Worm (Caenorhabditis elegans) whole organism, L1 larva: ENCODE data around the gene Y59H11AM.1.

Experiments
- elt-3 ChIP-seq, 6 experiments: fragments of 150-350 bp in 1 of 6; sonication (generic microtip); optimal IDR thresholded peaks; 2 replicates each; lab custom pipeline; 2017 to 2018; ENCODE audit warnings: missing biosample characterization in 6 of 6, missing genetic modification characterization in 6 of 6, inconsistent platforms in 1 of 6
- lin-13 ChIP-seq: fragments of 150-350 bp; optimal IDR thresholded peaks from 2 replicates; lab custom pipeline; 2014; ENCODE audit warnings: missing biosample characterization, missing genetic modification reagents, missing genetic modification characterization
- nhr-76 ChIP-seq: sonication (generic microtip); optimal IDR thresholded peaks from 2 replicates; lab custom pipeline; 2017; ENCODE audit warnings: missing biosample characterization, missing genetic modification characterization
- nhr-85 ChIP-seq: sonication (generic microtip); peaks from one replicate; lab custom pipeline; 2016; ENCODE audit warnings: missing genetic modification characterization, inconsistent platforms, missing compliant biosample characterization
- unc-62 ChIP-seq: fragments of 150-350 bp; optimal IDR thresholded peaks from 2 replicates; lab custom pipeline; 2014; ENCODE audit warnings: missing biosample characterization, missing genetic modification reagents, missing genetic modification characterization

- TF ChIP-seq unc-62, result no peak
- no peak for TF ChIP-seq nhr-76
- no peak for TF ChIP-seq nhr-85
- TF ChIP-seq lin-13 (GFP tag; lab: Kevin White, UChicago), result no peak
- no peak for TF ChIP-seq elt-3 (tag; optimal IDR thresholded peaks at IDR 0.05; lab: Kevin White, UChicago)
Observed at ce11 chrIV:8585076-8586033, 14.1 kb downstream of the Y59H11AM.1 start, which contains the start of gene catp-7.
